Worm (Caenorhabditis elegans): ENCODE data around the gene ptr-19.

ce11 chrIII:10820592-10821242 is 39.1 kb downstream of the ptr-19 start:
- no peak for TF ChIP-seq dao-5 (tag; optimal IDR thresholded peaks at IDR 0.05)
- no peak for TF ChIP-seq him-1 (tag; optimal IDR thresholded peaks at IDR 0.05)
